Fruit fly (Drosophila melanogaster): ENCODE results near the gene CG9705.

- TF ChIP-seq CG8944 (GFP tag; optimal IDR thresholded peaks at IDR 0.05), result no peak
- TF ChIP-seq dm (GFP tag; optimal IDR thresholded peaks at IDR 0.05), result no peak
- no peak for TF ChIP-seq ash1 (GFP tag; optimal IDR thresholded peaks at IDR 0.05)
- TF ChIP-seq fu2 (GFP tag; optimal IDR thresholded peaks at IDR 0.05), result no peak
These were observed 20.1 kb downstream of the CG9705 start for dm6 chr3L:16800026-16800425.

Measured in whole organism, embryonic.